Fruit fly (Drosophila melanogaster): Measurements from ENCODE around the gene CG13995.

dm6 chr2L:6076143-6076542 is 22.0 kb downstream of the CG13995 start:
- TF ChIP-seq CG8478 (optimal IDR thresholded peaks at IDR 0.05) (no peak), CTCF (optimal IDR thresholded peaks at IDR 0.05) (no peak)
